Worm (Caenorhabditis elegans) whole organism, L3 larva: ENCODE measurements around the gene C08F11.17.

Experiments
- ama-1 ChIP-seq: fragments of 150-350 bp; optimal IDR thresholded peaks from 2 replicates; lab custom pipeline; 2018
- ceh-82 ChIP-seq: fragments of 150-350 bp; optimal IDR thresholded peaks from 2 replicates; lab custom pipeline; 2014; ENCODE audit warnings: missing biosample characterization, missing genetic modification characterization
- ceh-9 ChIP-seq: sonication (generic microtip); optimal IDR thresholded peaks from 2 replicates; lab custom pipeline; 2018; ENCODE audit warnings: missing biosample characterization, missing genetic modification characterization
- elt-1 ChIP-seq: fragments of 150-350 bp; optimal IDR thresholded peaks from 2 replicates; lab custom pipeline; 2014; ENCODE audit warnings: missing biosample characterization, missing genetic modification characterization
- eor-1 ChIP-seq, 2 experiments: fragments of 150-350 bp; optimal IDR thresholded peaks; 2 replicates each; lab custom pipeline; 2014 to 2018; ENCODE audit warnings: missing biosample characterization in 2 of 2, missing genetic modification characterization in 2 of 2
- mdl-1 ChIP-seq: fragments of 150-350 bp; optimal IDR thresholded peaks from 2 replicates; lab custom pipeline; 2014; ENCODE audit warnings: missing biosample characterization, missing genetic modification characterization
- nhr-23 ChIP-seq: fragments of 150-350 bp; optimal IDR thresholded peaks from 2 replicates; lab custom pipeline; 2014; ENCODE audit warnings: missing biosample characterization, missing genetic modification reagents, missing genetic modification characterization
- nhr-28 ChIP-seq: fragments of 150-350 bp; optimal IDR thresholded peaks from 2 replicates; lab custom pipeline; 2014; ENCODE audit warnings: missing biosample characterization, missing genetic modification characterization
- nhr-77 ChIP-seq: fragments of 150-350 bp; optimal IDR thresholded peaks from 2 replicates; lab custom pipeline; 2014; ENCODE audit warnings: missing biosample characterization, missing genetic modification characterization
- pqm-1 ChIP-seq: fragments of 150-350 bp; optimal IDR thresholded peaks from 2 replicates; lab custom pipeline; 2017; ENCODE audit warnings: missing biosample characterization, missing genetic modification characterization, inconsistent platforms
- snpc-4 ChIP-seq: fragments of 150-350 bp; optimal IDR thresholded peaks from 2 replicates; lab custom pipeline; 2014; ENCODE audit warnings: missing biosample characterization, missing genetic modification characterization
- unc-39 ChIP-seq: sonication (generic microtip); optimal IDR thresholded peaks from 4 replicates; lab custom pipeline; 2017; ENCODE audit warnings: missing biosample characterization, missing genetic modification characterization
- ztf-4 ChIP-seq: fragments of 150-350 bp; optimal IDR thresholded peaks from 2 replicates; lab custom pipeline; 2014; ENCODE audit warnings: missing biosample characterization, missing genetic modification characterization

DNA sequence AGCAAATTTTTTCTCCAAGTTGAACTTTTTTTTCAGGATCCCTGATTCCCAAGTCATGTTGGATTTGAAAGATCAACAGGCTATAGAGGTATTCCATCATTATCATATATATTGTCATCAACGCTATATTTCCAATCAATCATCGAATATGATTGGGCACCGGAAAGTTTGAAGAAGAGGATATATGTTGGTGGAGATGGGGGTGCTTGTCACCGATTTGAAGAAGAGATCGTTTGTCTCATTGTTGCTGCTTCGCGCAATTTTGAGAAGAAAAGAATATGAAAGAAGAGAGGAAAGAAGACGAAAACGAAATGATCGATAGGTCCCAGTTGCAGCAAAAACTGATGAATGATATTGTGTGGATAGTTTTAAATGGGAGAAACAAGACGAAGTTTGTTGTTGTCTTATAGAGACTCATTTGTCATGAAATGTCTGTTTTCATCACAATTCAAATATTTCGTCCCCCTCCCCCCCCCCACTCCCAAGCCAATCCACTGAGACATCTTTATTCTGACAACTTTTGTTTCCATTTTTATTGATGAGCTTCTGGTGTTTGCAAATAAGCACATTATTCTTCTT, 39.3 kb upstream of the C08F11.17 start, which contains the start of gene T23G4.2:
- TF ChIP-seq nhr-77 (tag; lab: Kevin White, UChicago) (no peak), eor-1 (tag; optimal IDR thresholded peaks at IDR 0.05; lab: Kevin White, UChicago) (no peak), pqm-1 (no peak), nhr-23 (tag; lab: Kevin White, UChicago) (no peak), ceh-82 (no peak), nhr-28 (tag; lab: Kevin White, UChicago) (no peak), elt-1 (tag; lab: Kevin White, UChicago) (no peak), unc-39 (tag; lab: Kevin White, UChicago) (no peak), ama-1 (lab: Kevin White, UChicago) (no peak), snpc-4 (tag; lab: Kevin White, UChicago) (no peak), ztf-4 (tag; lab: Kevin White, UChicago) (no peak), ceh-9 (tag; lab: Kevin White, UChicago) (no peak), mdl-1 (tag; lab: Kevin White, UChicago) (no peak)
